Worm (Caenorhabditis elegans) whole organism, L3 larva: Measurements from ENCODE around the gene C18E9.7.

Experiments used
- ama-1 ChIP-seq: fragments of 150-350 bp; optimal IDR thresholded peaks from 2 replicates; lab custom pipeline; 2018
- fos-1 ChIP-seq: fragments of 150-350 bp; optimal IDR thresholded peaks from 2 replicates; lab custom pipeline; 2014; ENCODE audit warnings: missing biosample characterization, missing genetic modification characterization
- nhr-12 ChIP-seq: fragments of 150-350 bp; optimal IDR thresholded peaks from 2 replicates; lab custom pipeline; 2014; ENCODE audit warnings: missing biosample characterization, missing genetic modification characterization
- tbx-2 ChIP-seq: sonication (generic microtip); optimal IDR thresholded peaks from 2 replicates; lab custom pipeline; 2016; ENCODE audit warnings: mild to moderate bottlenecking, missing genetic modification characterization, missing compliant biosample characterization
- ztf-11 ChIP-seq: fragments of 150-350 bp; optimal IDR thresholded peaks from 2 replicates; lab custom pipeline; 2014; ENCODE audit warnings: missing biosample characterization, missing genetic modification characterization

DNA sequence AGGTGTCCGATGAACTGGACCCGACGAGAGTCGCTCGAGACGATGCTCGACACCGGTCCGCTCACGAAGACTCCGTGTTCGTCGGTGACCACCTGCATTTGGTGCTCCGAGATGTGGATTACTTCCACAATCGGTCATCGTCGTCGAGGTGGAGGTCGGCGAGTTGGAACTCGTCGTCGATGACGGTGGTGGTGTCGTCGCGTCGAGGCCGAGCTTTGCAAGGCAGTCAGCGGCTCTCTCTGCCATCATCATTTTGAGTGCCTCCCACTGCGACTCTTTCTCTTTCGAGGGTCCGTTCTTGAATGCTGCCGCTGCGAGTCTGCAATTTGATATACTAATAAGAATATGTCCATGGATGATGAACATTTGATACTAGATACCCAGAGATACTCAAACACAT lies 25.2 kb upstream of the C18E9.7 start:
- TF ChIP-seq ztf-11 (tag; lab: Kevin White, UChicago): no peak
- no peak for TF ChIP-seq ama-1 (lab: Kevin White, UChicago)
- TF ChIP-seq fos-1 (tag; lab: Kevin White, UChicago): no peak
- no peak for TF ChIP-seq nhr-12 (tag; lab: Kevin White, UChicago)
- no peak for TF ChIP-seq tbx-2 (tag; lab: Kevin White, UChicago)
